Worm (Caenorhabditis elegans) whole organism, L1 larva: ENCODE data around the gene pxn-1.

Experiments used
- fkh-10 ChIP-seq: sonication (generic microtip); optimal IDR thresholded peaks from 2 replicates; lab custom pipeline; 2017; ENCODE audit warnings: missing biosample characterization, missing genetic modification reagents, missing genetic modification characterization
- lin-13 ChIP-seq: fragments of 150-350 bp; optimal IDR thresholded peaks from 2 replicates; lab custom pipeline; 2014; ENCODE audit warnings: missing biosample characterization, missing genetic modification reagents, missing genetic modification characterization
- sox-4 ChIP-seq: sonication (generic microtip); optimal IDR thresholded peaks from 2 replicates; lab custom pipeline; 2016; ENCODE audit warnings: missing genetic modification characterization, missing compliant biosample characterization
- tbx-2 ChIP-seq: sonication (generic microtip); optimal IDR thresholded peaks from 2 replicates; lab custom pipeline; 2016; ENCODE audit warnings: missing genetic modification characterization, missing compliant biosample characterization
- unc-62 ChIP-seq: fragments of 150-350 bp; optimal IDR thresholded peaks from 2 replicates; lab custom pipeline; 2014; ENCODE audit warnings: missing biosample characterization, missing genetic modification reagents, missing genetic modification characterization

- no peak for TF ChIP-seq lin-13 (GFP tag; lab: Kevin White, UChicago)
- no peak for TF ChIP-seq sox-4 (tag; lab: Kevin White, UChicago)
- no peak for TF ChIP-seq unc-62 (GFP tag; lab: Kevin White, UChicago)
- no peak for TF ChIP-seq tbx-2
- TF ChIP-seq fkh-10 (GFP tag; lab: Kevin White, UChicago) = no peak
These were observed 34.5 kb downstream of the pxn-1 start, which contains the start of gene otpl-5 for ce11 chrV:8529219-8529618.
